Worm (Caenorhabditis elegans): Measurements from ENCODE around the gene str-99.

str-99 gene

DNA sequence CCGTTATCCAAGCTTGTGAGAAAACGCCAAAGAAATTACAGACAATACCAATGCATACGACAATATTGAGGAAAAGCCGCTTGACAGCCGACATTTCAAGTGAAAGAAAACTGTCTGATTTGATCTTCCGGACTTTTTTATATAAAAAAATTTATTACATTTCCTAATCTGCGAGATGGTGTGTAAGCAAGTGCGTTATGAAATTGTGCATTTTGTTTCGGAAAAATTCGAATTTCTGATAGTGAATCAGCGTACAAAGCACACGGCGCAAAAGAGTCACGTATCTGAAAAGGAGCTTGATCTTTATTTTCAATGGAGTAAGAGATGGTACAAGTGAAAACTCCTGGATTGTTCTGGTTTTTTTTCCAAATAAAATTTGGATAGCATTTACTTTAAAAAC lies 17.2 kb downstream of the str-99 start, which contains the start of gene clc-32:
Gene clc-32 (minus strand): TSS at position 101 of the 400 bp plus-strand sequence.
- no peak for TF ChIP-seq dao-5 (tag; optimal IDR thresholded peaks at IDR 0.05)
- no peak for TF ChIP-seq him-1 (tag; optimal IDR thresholded peaks at IDR 0.05)
- no peak for TF ChIP-seq W03F9.2 (tag; optimal IDR thresholded peaks at IDR 0.05)

DNA sequence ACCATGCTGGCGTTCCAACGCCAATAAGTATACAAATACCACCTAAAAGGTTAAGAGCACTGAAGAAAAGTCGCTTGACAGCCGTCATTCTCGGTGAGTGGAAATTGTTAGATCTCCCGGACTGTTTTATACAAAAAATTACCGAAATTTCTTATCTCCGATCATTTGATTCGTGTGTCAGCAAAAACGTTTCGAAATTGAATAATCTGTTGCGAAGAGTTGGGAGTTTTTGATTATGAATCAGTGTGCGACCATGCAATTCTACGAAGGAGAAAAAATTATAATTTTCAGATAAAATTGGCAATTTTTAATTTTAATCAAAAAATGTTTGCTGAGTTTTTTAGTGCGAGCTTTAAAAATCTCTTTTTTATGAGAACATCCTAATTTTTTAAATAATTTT lies 18.8 kb downstream of the str-99 start, which contains the start of gene clc-11:
Gene clc-11 (minus strand): TSS at position 101 of the 400 bp plus-strand sequence.
- TF ChIP-seq W03F9.2 (tag; optimal IDR thresholded peaks at IDR 0.05) (no peak), him-1 (tag; optimal IDR thresholded peaks at IDR 0.05) (no peak), dao-5 (tag; optimal IDR thresholded peaks at IDR 0.05) (no peak)

DNA sequence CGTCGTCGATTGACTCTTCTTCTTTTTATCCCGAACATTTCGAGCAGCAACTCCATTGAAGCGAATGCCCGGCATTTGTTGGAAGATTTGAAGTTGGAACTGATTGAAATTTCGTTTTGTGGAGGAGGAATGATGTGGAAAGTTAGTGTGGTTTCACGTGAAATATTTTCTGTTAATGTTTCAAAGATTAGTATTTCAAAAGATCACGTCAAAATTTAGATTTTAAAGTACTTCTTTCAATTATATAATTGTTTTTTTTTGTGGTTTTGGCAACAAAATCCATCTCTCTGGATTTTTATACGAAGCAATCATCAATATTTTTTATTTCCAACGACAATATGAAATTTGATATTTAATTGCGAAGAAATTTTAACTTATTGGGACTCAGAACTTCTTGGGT lies 21.2 kb downstream of the str-99 start, which contains the start of gene F44G3.7:
Gene F44G3.7 (minus strand): TSS at position 101 of the 400 bp plus-strand sequence.
- TF ChIP-seq him-1 (tag; optimal IDR thresholded peaks at IDR 0.05) = no peak
- TF ChIP-seq W03F9.2 (tag; optimal IDR thresholded peaks at IDR 0.05) = no peak
- no peak for TF ChIP-seq dao-5 (tag; optimal IDR thresholded peaks at IDR 0.05)

- TF ChIP-seq W03F9.2 (tag; optimal IDR thresholded peaks at IDR 0.05) (no peak), him-1 (tag; optimal IDR thresholded peaks at IDR 0.05) (no peak), dao-5 (tag; optimal IDR thresholded peaks at IDR 0.05) (no peak)
Observed at ce11 chrV:16132705-16133104, 25.6 kb downstream of the str-99 start, which contains the start of gene fbxa-144. TSS of gene fbxa-144 (minus strand) at chrV:16132805.

- TF ChIP-seq dao-5 (tag; optimal IDR thresholded peaks at IDR 0.05) (no peak), W03F9.2 (tag; optimal IDR thresholded peaks at IDR 0.05) (no peak), him-1 (tag; optimal IDR thresholded peaks at IDR 0.05) (no peak)
Observed at ce11 chrV:16132215-16132614, 26.1 kb downstream of the str-99 start.

ce11 chrV:16131249-16131648 lies 27.0 kb downstream of the str-99 start, which contains the start of gene fbxa-142:
TSS of gene fbxa-142 (minus strand) at chrV:16131349.
- TF ChIP-seq him-1 (tag; optimal IDR thresholded peaks at IDR 0.05) (no peak), dao-5 (tag; optimal IDR thresholded peaks at IDR 0.05) (no peak)

DNA sequence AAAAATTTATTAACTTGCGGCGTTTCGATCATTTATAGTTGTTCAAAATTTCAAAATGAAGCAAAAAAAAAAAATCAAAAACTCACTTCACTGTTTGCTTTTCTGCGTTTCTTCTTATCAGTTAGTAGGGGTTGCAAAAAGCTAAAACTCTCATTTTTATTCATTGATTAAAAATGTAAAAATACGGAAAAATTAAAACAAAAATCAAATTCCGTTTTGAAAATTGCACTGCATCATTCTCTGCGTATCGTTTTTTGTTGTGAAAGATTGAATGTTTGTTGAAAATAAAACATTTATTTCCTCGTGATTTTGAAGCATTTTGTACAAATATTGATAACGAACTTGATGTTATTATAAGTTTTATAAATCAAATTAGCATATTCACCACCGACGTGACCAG lies 29.2 kb downstream of the str-99 start:
- TF ChIP-seq W03F9.2 (tag; optimal IDR thresholded peaks at IDR 0.05) (no peak), him-1 (tag; optimal IDR thresholded peaks at IDR 0.05) (no peak), dao-5 (tag; optimal IDR thresholded peaks at IDR 0.05) (no peak)

- TF ChIP-seq him-1 (tag; optimal IDR thresholded peaks at IDR 0.05) (no peak), W03F9.2 (tag; optimal IDR thresholded peaks at IDR 0.05) (no peak), dao-5 (tag; optimal IDR thresholded peaks at IDR 0.05) (no peak)
Observed at ce11 chrV:16127401-16127800, 30.9 kb downstream of the str-99 start, which contains the start of gene fbxa-143. TSS of gene fbxa-143 (minus strand) at chrV:16127501.

DNA sequence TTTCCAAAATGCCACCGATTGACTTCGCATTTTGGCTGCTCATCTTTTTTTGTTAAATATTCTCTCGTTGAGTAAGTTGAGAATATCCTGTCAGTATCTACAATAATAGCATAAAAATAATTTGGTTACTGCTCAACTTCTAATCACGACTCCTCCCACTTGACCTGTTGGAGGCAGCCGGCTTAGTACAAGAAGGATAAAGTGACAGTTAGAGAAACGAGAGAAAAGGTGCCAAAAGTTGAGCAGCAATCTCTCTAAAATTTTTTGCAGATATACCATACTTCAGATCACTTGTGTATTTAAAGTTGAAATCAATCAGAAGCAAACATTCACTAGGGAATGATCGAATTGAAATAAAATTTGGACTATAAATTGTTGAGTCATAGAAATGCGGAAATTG lies 33.6 kb downstream of the str-99 start, which contains the start of gene nhr-111:
Gene nhr-111 (minus strand): TSS at position 101 of the 400 bp plus-strand sequence.
- TF ChIP-seq W03F9.2 (tag; optimal IDR thresholded peaks at IDR 0.05) (no peak), him-1 (tag; optimal IDR thresholded peaks at IDR 0.05) (no peak), dao-5 (tag; optimal IDR thresholded peaks at IDR 0.05) (no peak)

ce11 chrV:16121451-16121850 lies 36.8 kb downstream of the str-99 start:
- TF ChIP-seq him-1 (tag; optimal IDR thresholded peaks at IDR 0.05) (no peak), W03F9.2 (tag; optimal IDR thresholded peaks at IDR 0.05) (no peak), dao-5 (tag; optimal IDR thresholded peaks at IDR 0.05) (no peak)

DNA sequence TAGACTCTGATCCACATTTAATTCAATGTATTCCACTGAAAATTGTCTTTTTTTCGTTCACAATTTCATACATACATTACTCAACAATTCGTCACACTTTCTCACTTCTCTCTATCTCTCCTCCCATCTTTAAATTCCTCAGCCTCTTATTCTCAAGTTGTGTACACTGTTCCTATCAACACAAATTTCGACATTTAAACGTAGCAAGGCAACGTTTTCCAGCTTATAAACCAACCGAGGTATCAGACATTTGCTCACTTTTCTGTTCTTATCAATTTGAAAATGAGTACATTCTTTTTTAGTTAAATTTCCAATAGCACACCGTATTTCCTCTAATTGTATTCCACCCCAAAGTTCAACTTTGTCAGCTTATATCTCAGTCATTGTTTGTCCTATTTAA lies 37.4 kb downstream of the str-99 start, which contains the start of gene skr-3:
Gene skr-3 (plus strand): TSS at position 163 of the 400 bp plus-strand sequence.
- TF ChIP-seq him-1 (tag; optimal IDR thresholded peaks at IDR 0.05) (no peak), dao-5 (tag; optimal IDR thresholded peaks at IDR 0.05) (no peak), W03F9.2 (tag; optimal IDR thresholded peaks at IDR 0.05) (no peak)

DNA sequence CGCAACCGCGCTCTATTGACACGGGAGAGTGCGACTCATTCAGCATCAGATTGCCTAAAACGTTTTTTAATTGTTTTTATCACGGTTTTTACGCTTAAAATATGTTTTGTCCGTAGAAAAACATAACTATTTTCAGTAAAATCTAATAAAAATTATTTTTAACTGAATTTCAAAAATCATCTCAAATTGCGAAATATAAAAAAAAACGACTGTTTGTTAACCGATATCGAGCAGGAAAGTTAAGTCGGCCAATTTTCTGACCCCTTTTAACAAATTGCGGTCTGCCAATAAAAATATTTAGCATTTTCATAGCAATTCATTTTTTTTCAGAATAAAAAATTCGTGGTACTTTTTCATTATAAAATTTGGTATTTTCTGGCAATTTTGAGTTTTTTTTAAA lies 37.8 kb downstream of the str-99 start:
- TF ChIP-seq him-1 (tag; optimal IDR thresholded peaks at IDR 0.05) (no peak), dao-5 (tag; optimal IDR thresholded peaks at IDR 0.05) (no peak), W03F9.2 (tag; optimal IDR thresholded peaks at IDR 0.05) (no peak)

ce11 chrV:16118601-16119000 lies 39.7 kb downstream of the str-99 start, which contains the start of gene str-103:
TSS of gene str-103 (minus strand) at chrV:16118701.
- TF ChIP-seq dao-5 (tag; optimal IDR thresholded peaks at IDR 0.05) = no peak
- no peak for TF ChIP-seq him-1 (tag; optimal IDR thresholded peaks at IDR 0.05)
- TF ChIP-seq W03F9.2 (tag; optimal IDR thresholded peaks at IDR 0.05) = no peak

- TF ChIP-seq him-1 (tag; optimal IDR thresholded peaks at IDR 0.05) (no peak), W03F9.2 (tag; optimal IDR thresholded peaks at IDR 0.05) (no peak), dao-5 (tag; optimal IDR thresholded peaks at IDR 0.05) (no peak)
Observed at ce11 chrV:16115381-16115780, 42.9 kb downstream of the str-99 start, which contains the start of gene str-25. TSS of gene str-25 (plus strand) at chrV:16115681.

DNA sequence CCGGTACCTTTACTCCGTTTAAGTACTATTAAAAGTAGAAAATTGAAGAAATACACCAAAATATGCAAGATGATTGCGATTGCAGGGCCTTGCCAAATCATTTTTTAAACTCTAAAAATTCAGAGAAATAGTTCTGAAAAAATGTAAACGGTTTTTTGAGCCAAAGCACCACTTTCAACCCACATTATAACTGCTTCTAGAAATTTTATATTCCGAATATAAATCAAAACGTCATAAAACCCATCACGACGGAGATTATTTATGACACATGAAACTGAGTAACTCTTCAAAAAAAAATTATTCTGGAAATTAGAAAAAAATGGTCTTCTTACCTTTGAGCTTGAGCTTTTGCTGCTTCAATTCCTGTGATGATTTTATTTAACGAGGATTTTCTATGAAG lies 44.1 kb downstream of the str-99 start, which contains the start of gene srxa-16:
Gene srxa-16 (minus strand): TSS at position 101 of the 400 bp plus-strand sequence.
- TF ChIP-seq him-1 (tag; optimal IDR thresholded peaks at IDR 0.05) (no peak), W03F9.2 (tag; optimal IDR thresholded peaks at IDR 0.05) (no peak), dao-5 (tag; optimal IDR thresholded peaks at IDR 0.05) (no peak)

Data from whole organism, L4/young adult.